Fruit fly (Drosophila melanogaster): ENCODE data around the gene osa.

The osa gene

DNA sequence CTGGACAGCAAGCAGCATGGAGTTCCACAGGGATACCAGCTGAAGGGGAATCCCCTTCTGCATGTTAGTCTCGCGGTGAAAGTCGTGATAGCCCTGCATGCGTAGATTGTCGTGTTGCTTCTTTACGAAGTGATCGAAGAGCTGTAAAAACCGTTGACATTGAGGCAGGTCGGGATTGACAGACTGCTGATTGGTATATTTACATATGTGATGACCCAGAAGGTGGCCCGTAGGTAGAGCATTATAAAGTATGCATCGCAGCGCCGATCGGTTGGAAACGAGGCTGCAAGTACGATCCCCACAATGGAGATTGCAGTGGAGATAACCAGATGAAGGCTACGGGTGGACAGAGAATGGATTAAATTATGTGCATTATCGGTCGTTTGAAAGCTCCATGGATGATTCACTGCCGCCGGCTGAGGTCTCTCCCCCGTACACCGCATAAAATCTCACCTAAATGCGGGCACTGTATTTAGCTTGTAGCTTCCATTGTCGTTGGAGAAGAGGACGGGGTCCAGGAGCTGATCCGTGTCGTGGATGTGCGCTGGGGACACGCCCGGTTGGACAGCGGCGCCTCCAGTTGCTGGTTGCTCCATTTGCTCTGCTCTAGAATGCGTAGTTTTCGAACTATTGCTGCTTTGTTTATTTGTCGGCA is 47.8 kb downstream of the osa start:
- no peak for TF ChIP-seq CTCF (optimal IDR thresholded peaks at IDR 0.05)
- TF ChIP-seq CG8478 (optimal IDR thresholded peaks at IDR 0.05), result no peak

DNA sequence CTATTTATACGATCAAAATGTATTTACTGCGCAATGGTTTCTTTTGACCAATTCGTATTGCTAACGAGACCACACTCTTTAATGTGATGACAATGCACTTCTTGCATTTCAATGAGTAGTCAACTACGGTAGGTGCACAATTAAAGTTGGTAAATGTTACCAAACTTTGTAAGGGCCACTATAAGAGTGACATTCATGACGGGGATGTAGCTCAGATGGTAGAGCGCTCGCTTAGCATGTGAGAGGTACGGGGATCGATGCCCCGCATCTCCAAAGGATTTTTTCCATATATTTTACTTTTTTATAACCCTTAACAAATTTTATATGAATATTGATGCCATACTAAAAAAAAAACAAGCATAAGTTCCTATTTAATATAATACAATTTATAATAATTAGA is 50.2 kb downstream of the osa start:
- TF ChIP-seq CG8478 (optimal IDR thresholded peaks at IDR 0.05), result no peak
- TF ChIP-seq CTCF (optimal IDR thresholded peaks at IDR 0.05), result no peak

- no peak for TF ChIP-seq CG8478 (optimal IDR thresholded peaks at IDR 0.05)
- no peak for TF ChIP-seq CTCF (optimal IDR thresholded peaks at IDR 0.05)
Observed at dm6 chr3R:17667279-17667678, 50.9 kb downstream of the osa start, which contains the start of gene CG45045. TSS of gene CG45045 (plus strand) at chr3R:17667572.

dm6 chr3R:17666797-17667156 is 51.4 kb downstream of the osa start:
- TF ChIP-seq CG8478 (optimal IDR thresholded peaks at IDR 0.05), result no peak
- no peak for TF ChIP-seq CTCF (optimal IDR thresholded peaks at IDR 0.05)

DNA sequence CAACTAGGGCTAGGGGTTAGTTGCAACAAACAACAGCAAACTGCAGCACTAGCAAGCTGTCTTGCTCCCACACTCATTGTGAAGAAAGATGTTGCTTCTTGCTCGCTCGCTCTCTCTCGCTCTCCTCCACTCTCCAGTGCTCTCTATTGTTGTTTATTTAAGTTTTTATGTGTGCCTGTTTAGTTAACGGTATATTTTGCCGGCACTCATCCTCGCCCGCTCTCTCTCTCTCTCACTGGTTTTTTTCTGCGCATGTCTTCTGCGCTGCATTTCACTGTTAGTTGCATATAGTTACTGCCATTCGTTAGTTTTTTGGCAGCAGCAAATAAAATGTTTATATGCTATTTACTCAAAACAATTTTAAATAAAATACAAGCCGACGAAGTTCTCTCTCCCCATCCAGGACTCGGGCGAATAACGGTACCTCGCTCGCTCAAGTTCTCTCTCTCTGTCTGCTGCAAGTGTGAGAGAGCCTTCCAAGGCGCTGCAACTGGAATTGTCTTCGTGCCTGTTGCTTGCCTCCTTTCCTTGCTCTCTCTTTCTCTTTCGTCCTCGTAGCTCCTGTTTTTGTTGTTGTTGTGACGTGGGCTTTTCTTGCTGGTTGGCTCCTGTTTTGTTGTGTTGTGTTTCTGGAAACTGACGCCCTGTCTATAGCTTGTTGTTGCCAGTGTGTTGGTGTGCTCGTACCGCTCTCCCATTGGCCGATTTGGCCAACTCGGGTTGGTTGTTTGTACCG is 51.9 kb downstream of the osa start:
- TF ChIP-seq CG8478 (optimal IDR thresholded peaks at IDR 0.05) (no peak), CTCF (optimal IDR thresholded peaks at IDR 0.05) (no peak)

DNA sequence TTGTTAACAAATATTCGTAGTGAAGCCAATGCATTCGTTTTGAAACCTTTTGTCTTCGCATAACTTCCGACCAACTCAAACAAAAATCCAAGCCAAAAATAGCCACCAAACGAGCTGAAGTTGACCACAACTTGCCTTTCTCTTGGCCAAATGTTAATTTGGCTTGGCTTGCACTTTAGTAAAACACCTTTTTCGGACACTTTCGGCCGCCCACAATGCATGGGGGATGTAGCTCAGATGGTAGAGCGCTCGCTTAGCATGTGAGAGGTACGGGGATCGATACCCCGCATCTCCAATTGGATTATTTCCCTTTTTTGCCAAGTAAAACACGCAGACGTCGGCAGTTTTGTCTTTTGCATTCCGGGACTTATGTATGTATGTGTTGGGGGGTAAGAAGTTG is 61.2 kb downstream of the osa start:
- TF ChIP-seq CG8478 (optimal IDR thresholded peaks at IDR 0.05), result no peak
- no peak for TF ChIP-seq CTCF (optimal IDR thresholded peaks at IDR 0.05)

dm6 chr3R:17655040-17655439 is 63.1 kb downstream of the osa start:
- TF ChIP-seq CTCF (optimal IDR thresholded peaks at IDR 0.05) (no peak), CG8478 (optimal IDR thresholded peaks at IDR 0.05) (no peak)

DNA sequence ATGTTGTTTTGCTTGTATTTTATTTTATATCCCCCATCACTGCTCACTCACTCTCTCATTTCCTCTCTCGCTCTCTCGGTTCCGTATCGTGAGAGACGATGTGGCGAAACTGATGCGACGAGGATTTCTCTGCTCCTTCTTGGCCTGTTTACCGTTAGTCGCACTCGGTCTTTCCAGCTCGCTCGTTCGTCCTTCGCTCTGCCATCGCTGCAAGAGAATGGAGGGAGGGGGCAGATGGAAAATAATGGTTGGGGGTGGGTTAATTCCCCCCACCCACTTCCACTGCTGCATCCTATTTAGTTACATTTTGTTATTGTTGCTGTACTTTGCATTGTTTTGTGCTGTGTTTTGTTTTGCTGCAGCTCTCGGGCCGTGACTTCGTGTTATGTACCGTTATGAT is 64.3 kb downstream of the osa start:
- no peak for TF ChIP-seq CTCF (optimal IDR thresholded peaks at IDR 0.05)
- no peak for TF ChIP-seq CG8478 (optimal IDR thresholded peaks at IDR 0.05)

- no peak for TF ChIP-seq CTCF (optimal IDR thresholded peaks at IDR 0.05)
- TF ChIP-seq CG8478 (optimal IDR thresholded peaks at IDR 0.05), result no peak
Observed at dm6 chr3R:17647444-17647843, 70.7 kb downstream of the osa start, which contains the start of gene CG14322. TSS of gene CG14322 (plus strand) at chr3R:17647679.

dm6 chr3R:17646102-17647050 is 71.8 kb downstream of the osa start:
- TF ChIP-seq CG8478 (optimal IDR thresholded peaks at IDR 0.05) (no peak), CTCF (optimal IDR thresholded peaks at IDR 0.05) (no peak)

dm6 chr3R:17645239-17645638 is 72.9 kb downstream of the osa start:
- TF ChIP-seq CG8478 (optimal IDR thresholded peaks at IDR 0.05) (no peak), CTCF (optimal IDR thresholded peaks at IDR 0.05) (no peak)

- TF ChIP-seq CTCF (optimal IDR thresholded peaks at IDR 0.05) (no peak), CG8478 (optimal IDR thresholded peaks at IDR 0.05) (no peak)
Observed at dm6 chr3R:17644019-17644418, 74.1 kb downstream of the osa start.
